Worm (Caenorhabditis elegans) whole organism, L3 larva: ENCODE data around the gene far-4.

Experiments used
- ZK546.5 ChIP-seq: sonication (generic microtip); optimal IDR thresholded peaks from 2 replicates; lab custom pipeline; 2017; ENCODE audit warnings: missing biosample characterization, missing genetic modification characterization
- aly-2 ChIP-seq: fragments of 150-350 bp; optimal IDR thresholded peaks from 2 replicates; lab custom pipeline; 2014; ENCODE audit warnings: missing biosample characterization, missing genetic modification characterization
- ama-1 ChIP-seq: fragments of 150-350 bp; optimal IDR thresholded peaks from 2 replicates; lab custom pipeline; 2018
- ceh-16 ChIP-seq: sonication (generic microtip); optimal IDR thresholded peaks from 2 replicates; lab custom pipeline; 2017; ENCODE audit warnings: missing biosample characterization, missing genetic modification characterization
- ceh-28 ChIP-seq: fragments of 150-350 bp; optimal IDR thresholded peaks from 2 replicates; lab custom pipeline; 2014; ENCODE audit warnings: missing biosample characterization, missing genetic modification reagents, missing genetic modification characterization
- ceh-82 ChIP-seq: fragments of 150-350 bp; optimal IDR thresholded peaks from 2 replicates; lab custom pipeline; 2014; ENCODE audit warnings: missing biosample characterization, missing genetic modification characterization
- ceh-9 ChIP-seq: sonication (generic microtip); optimal IDR thresholded peaks from 2 replicates; lab custom pipeline; 2018; ENCODE audit warnings: missing biosample characterization, missing genetic modification characterization
- egl-27 ChIP-seq: sonication (generic microtip); optimal IDR thresholded peaks from 4 replicates; lab custom pipeline; 2017; ENCODE audit warnings: missing biosample characterization, missing genetic modification reagents, missing genetic modification characterization
- egl-5 ChIP-seq: fragments of 150-350 bp; optimal IDR thresholded peaks from 2 replicates; lab custom pipeline; 2017; ENCODE audit warnings: missing biosample characterization, missing genetic modification reagents, missing genetic modification characterization, inconsistent platforms
- elt-1 ChIP-seq: fragments of 150-350 bp; optimal IDR thresholded peaks from 2 replicates; lab custom pipeline; 2014; ENCODE audit warnings: missing biosample characterization, missing genetic modification characterization
- elt-2 ChIP-seq: sonication (generic microtip); optimal IDR thresholded peaks from 2 replicates; lab custom pipeline; 2016; ENCODE audit warnings: missing genetic modification reagents, mild to moderate bottlenecking, missing genetic modification characterization, missing compliant biosample characterization
- elt-3 ChIP-seq, 3 experiments: fragments of 150-350 bp in 1 of 3; sonication (generic microtip) in 2 of 3; optimal IDR thresholded peaks; 2 replicates in 2 of 3; 4 replicates in 1 of 3; lab custom pipeline; 2014 to 2017; ENCODE audit warnings: missing biosample characterization in 3 of 3, missing genetic modification characterization in 3 of 3
- eor-1 ChIP-seq, 2 experiments: fragments of 150-350 bp; optimal IDR thresholded peaks; 2 replicates each; lab custom pipeline; 2014 to 2018; ENCODE audit warnings: missing biosample characterization in 2 of 2, missing genetic modification characterization in 2 of 2
- fkh-2 ChIP-seq: fragments of 150-350 bp; optimal IDR thresholded peaks from 2 replicates; lab custom pipeline; 2014; ENCODE audit warnings: missing biosample characterization, missing genetic modification reagents, missing genetic modification characterization
- lin-15B ChIP-seq: fragments of 150-350 bp; optimal IDR thresholded peaks from 2 replicates; lab custom pipeline; 2014; ENCODE audit warnings: missing biosample characterization, missing genetic modification characterization
- lin-39 ChIP-seq: fragments of 150-350 bp; optimal IDR thresholded peaks from 2 replicates; lab custom pipeline; 2018; ENCODE audit warnings: missing biosample characterization, missing genetic modification reagents, missing genetic modification characterization
- lsy-12 ChIP-seq: sonication (generic microtip); optimal IDR thresholded peaks from 2 replicates; lab custom pipeline; 2016; ENCODE audit warnings: mild to moderate bottlenecking, missing genetic modification characterization, missing compliant biosample characterization
- mml-1 ChIP-seq: fragments of 150-350 bp; sonication (generic microtip); optimal IDR thresholded peaks from 3 replicates; lab custom pipeline; 2014; ENCODE audit warnings: missing biosample characterization, missing genetic modification characterization
- nfya-1 ChIP-seq: sonication (generic microtip); optimal IDR thresholded peaks from 2 replicates; lab custom pipeline; 2017; ENCODE audit warnings: missing genetic modification characterization, mild to moderate bottlenecking, missing compliant biosample characterization, antibody characterized with exemption, moderate library complexity; ENCODE audit not compliant: insufficient read depth
- nhr-11 ChIP-seq: fragments of 150-350 bp; optimal IDR thresholded peaks from 2 replicates; lab custom pipeline; 2014; ENCODE audit warnings: missing biosample characterization, missing genetic modification characterization
- nhr-12 ChIP-seq: fragments of 150-350 bp; optimal IDR thresholded peaks from 2 replicates; lab custom pipeline; 2014; ENCODE audit warnings: missing biosample characterization, missing genetic modification characterization
- nhr-237 ChIP-seq: fragments of 150-350 bp; optimal IDR thresholded peaks from 2 replicates; lab custom pipeline; 2014; ENCODE audit warnings: missing biosample characterization, missing genetic modification characterization
- nhr-25 ChIP-seq: sonication (generic microtip); optimal IDR thresholded peaks from 2 replicates; lab custom pipeline; 2017; ENCODE audit warnings: missing biosample characterization, missing genetic modification characterization
- nhr-28 ChIP-seq: fragments of 150-350 bp; optimal IDR thresholded peaks from 2 replicates; lab custom pipeline; 2014; ENCODE audit warnings: missing biosample characterization, missing genetic modification characterization
- nhr-43 ChIP-seq: sonication (generic microtip); optimal IDR thresholded peaks from 2 replicates; lab custom pipeline; 2016; ENCODE audit warnings: mild to moderate bottlenecking, missing genetic modification characterization, missing compliant biosample characterization; ENCODE audit not compliant: poor library complexity, severe bottlenecking
- nhr-76 ChIP-seq: fragments of 150-350 bp; sonication (generic microtip); optimal IDR thresholded peaks from 5 replicates; lab custom pipeline; 2014; ENCODE audit warnings: missing biosample characterization, missing genetic modification characterization
- nhr-77 ChIP-seq: fragments of 150-350 bp; optimal IDR thresholded peaks from 2 replicates; lab custom pipeline; 2014; ENCODE audit warnings: missing biosample characterization, missing genetic modification characterization
- pha-4 ChIP-seq: fragments of 150-350 bp; optimal IDR thresholded peaks from 2 replicates; lab custom pipeline; 2014; ENCODE audit warnings: missing biosample characterization, missing genetic modification reagents, missing genetic modification characterization
- pqm-1 ChIP-seq: fragments of 150-350 bp; optimal IDR thresholded peaks from 2 replicates; lab custom pipeline; 2017; ENCODE audit warnings: missing biosample characterization, missing genetic modification characterization, inconsistent platforms
- sea-2 ChIP-seq: fragments of 150-350 bp; sonication (generic microtip); optimal IDR thresholded peaks from 4 replicates; lab custom pipeline; 2014; ENCODE audit warnings: missing biosample characterization, missing genetic modification reagents, missing genetic modification characterization
- skn-1 ChIP-seq: fragments of 150-350 bp; optimal IDR thresholded peaks from 2 replicates; lab custom pipeline; 2014; ENCODE audit warnings: missing biosample characterization, missing genetic modification characterization
- snpc-4 ChIP-seq: fragments of 150-350 bp; optimal IDR thresholded peaks from 2 replicates; lab custom pipeline; 2014; ENCODE audit warnings: missing biosample characterization, missing genetic modification characterization
- tbx-2 ChIP-seq: sonication (generic microtip); optimal IDR thresholded peaks from 2 replicates; lab custom pipeline; 2016; ENCODE audit warnings: mild to moderate bottlenecking, missing genetic modification characterization, missing compliant biosample characterization
- unc-39 ChIP-seq: sonication (generic microtip); optimal IDR thresholded peaks from 4 replicates; lab custom pipeline; 2017; ENCODE audit warnings: missing biosample characterization, missing genetic modification characterization
- unc-62 ChIP-seq: fragments of 150-350 bp; sonication (generic microtip); optimal IDR thresholded peaks from 4 replicates; lab custom pipeline; 2014; ENCODE audit warnings: missing biosample characterization, missing genetic modification reagents, missing genetic modification characterization
- zag-1 ChIP-seq: fragments of 150-350 bp; optimal IDR thresholded peaks from 2 replicates; lab custom pipeline; 2014; ENCODE audit warnings: missing biosample characterization, missing genetic modification characterization
- ztf-11 ChIP-seq: fragments of 150-350 bp; optimal IDR thresholded peaks from 2 replicates; lab custom pipeline; 2014; ENCODE audit warnings: missing biosample characterization, missing genetic modification characterization
- ztf-4 ChIP-seq: fragments of 150-350 bp; optimal IDR thresholded peaks from 2 replicates; lab custom pipeline; 2014; ENCODE audit warnings: missing biosample characterization, missing genetic modification characterization

The far-4 gene

ce11 chrV:13020014-13020413, 20.6 kb upstream of the far-4 start:
- TF ChIP-seq nhr-11 (tag; lab: Kevin White, UChicago) = no peak
- no peak for TF ChIP-seq nhr-43 (tag; lab: Kevin White, UChicago)
- no peak for TF ChIP-seq mml-1
- no peak for TF ChIP-seq nhr-76 (tag; lab: Kevin White, UChicago)
- TF ChIP-seq lin-15B (tag; lab: Kevin White, UChicago) = no peak
- no peak for TF ChIP-seq nhr-237

- TF ChIP-seq mml-1 (no peak), sea-2 (GFP tag; lab: Kevin White, UChicago) (no peak), fkh-2 (tag; lab: Kevin White, UChicago) (no peak), ama-1 (no peak), nhr-77 (tag; lab: Kevin White, UChicago) (no peak), nhr-28 (tag; lab: Kevin White, UChicago) (no peak), pqm-1 (tag; lab: Kevin White, UChicago) (no peak), ztf-11 (tag; lab: Kevin White, UChicago) (no peak), unc-39 (tag; lab: Kevin White, UChicago) (no peak), ceh-16 (tag; lab: Kevin White, UChicago) (no peak), ztf-4 (no peak), zag-1 (tag; lab: Kevin White, UChicago) (no peak), nhr-76 (tag; lab: Kevin White, UChicago) (no peak), egl-27 (tag; lab: Kevin White, UChicago) (no peak), snpc-4 (tag; lab: Kevin White, UChicago) (no peak), lin-15B (tag; lab: Kevin White, UChicago) (no peak), eor-1 (tag; optimal IDR thresholded peaks at IDR 0.05; lab: Kevin White, UChicago) (no peak), egl-5 (tag; lab: Kevin White, UChicago) (no peak), ceh-9 (tag; lab: Kevin White, UChicago) (no peak)
Measured at ce11 chrV:13018761-13019160, 19.3 kb upstream of the far-4 start, which contains the start of gene fmi-1. Gene fmi-1, plus strand, starts transcription at chrV:13019061.

DNA sequence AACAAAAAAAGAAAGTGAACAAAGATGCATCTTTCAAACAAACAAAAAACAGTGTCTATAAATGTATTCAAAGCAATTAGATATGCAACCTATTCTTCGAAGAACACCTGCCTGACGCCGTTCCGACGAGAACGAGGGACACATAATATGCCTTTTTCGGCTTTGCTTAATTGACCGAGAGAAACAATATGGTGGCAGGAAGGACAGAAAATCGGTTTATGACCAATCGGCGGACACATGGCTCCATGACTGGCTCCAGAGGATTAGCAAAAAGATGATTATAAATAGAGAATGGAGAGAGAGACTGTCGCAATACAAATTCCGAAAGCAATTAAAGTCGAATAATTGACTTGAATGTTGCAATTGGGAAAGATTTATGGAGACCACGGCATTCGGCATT, 18.8 kb upstream of the far-4 start:
- no peak for TF ChIP-seq egl-27 (tag; lab: Kevin White, UChicago)
- TF ChIP-seq nhr-76 (tag; lab: Kevin White, UChicago) = no peak
- TF ChIP-seq elt-1 (tag; lab: Kevin White, UChicago) = no peak
- no peak for TF ChIP-seq nhr-12 (tag; lab: Kevin White, UChicago)
- no peak for TF ChIP-seq ceh-28 (tag; lab: Kevin White, UChicago)
- TF ChIP-seq ama-1 = no peak
- no peak for TF ChIP-seq lsy-12 (tag; lab: Kevin White, UChicago)
- TF ChIP-seq ztf-4 = no peak
- TF ChIP-seq nhr-28 (tag; lab: Kevin White, UChicago) = no peak
- TF ChIP-seq lin-15B (tag; lab: Kevin White, UChicago) = no peak
- no peak for TF ChIP-seq aly-2 (tag; lab: Kevin White, UChicago)
- no peak for TF ChIP-seq nhr-237
- no peak for TF ChIP-seq lin-39 (tag; lab: Kevin White, UChicago)
- TF ChIP-seq elt-2 (tag; lab: Kevin White, UChicago) = no peak
- no peak for TF ChIP-seq nfya-1 (tag; lab: Kevin White, UChicago)
- TF ChIP-seq mml-1 = no peak
- no peak for TF ChIP-seq skn-1 (tag; lab: Kevin White, UChicago)
- TF ChIP-seq unc-62 (GFP tag; lab: Kevin White, UChicago) = no peak

DNA sequence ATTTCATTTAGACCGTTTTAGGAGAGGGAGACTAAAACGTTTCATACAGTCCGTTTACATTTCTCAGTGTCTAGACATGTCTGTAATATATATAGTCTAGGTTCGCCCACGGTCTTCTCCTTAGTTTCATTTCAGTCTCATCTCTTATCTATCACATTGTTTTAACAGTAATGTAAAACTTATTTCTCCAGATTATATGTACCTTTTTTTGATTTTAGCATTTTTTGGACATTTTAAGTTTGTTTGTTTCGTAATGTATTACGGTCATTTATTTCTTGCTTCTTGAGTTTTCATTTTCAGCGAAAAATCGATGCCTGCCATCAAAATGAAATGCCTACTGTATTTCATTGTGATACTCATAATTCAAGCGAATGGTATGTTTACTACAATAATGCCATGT, 14.4 kb upstream of the far-4 start, which contains the start of gene F15B9.6:
Gene F15B9.6 (plus strand): TSS at position 301 of the 400 bp plus-strand sequence.
- TF ChIP-seq aly-2 (tag; lab: Kevin White, UChicago) (no peak), pqm-1 (tag; lab: Kevin White, UChicago) (no peak), elt-3 (tag; optimal IDR thresholded peaks at IDR 0.05; lab: Kevin White, UChicago) (no peak), elt-1 (tag; lab: Kevin White, UChicago) (no peak), unc-39 (tag; lab: Kevin White, UChicago) (no peak), zag-1 (tag; lab: Kevin White, UChicago) (no peak), nhr-237 (no peak), ceh-82 (no peak), pha-4 (no peak), ZK546.5 (tag; lab: Kevin White, UChicago) (no peak), nhr-25 (tag; lab: Kevin White, UChicago) (no peak), tbx-2 (tag; lab: Kevin White, UChicago) (no peak), nfya-1 (tag; lab: Kevin White, UChicago) (no peak), sea-2 (GFP tag; lab: Kevin White, UChicago) (no peak), ama-1 (no peak), ceh-16 (tag; lab: Kevin White, UChicago) (no peak), nhr-28 (tag; lab: Kevin White, UChicago) (no peak), fkh-2 (tag; lab: Kevin White, UChicago) (no peak)
